Worm (Caenorhabditis elegans) whole organism, midembryonic: Measurements from ENCODE around the gene idpa-1.

Experiments used
- T22C8.4 ChIP-seq: fragments of 200-800 bp; sonication (Bioruptor generic); IDR thresholded peaks from 2 replicates; pipeline ENCODE4 v1.3.6; 2022; ENCODE audit warnings: missing genetic modification characterization, missing compliant biosample characterization
- cog-1 ChIP-seq: sonication (generic microtip); optimal IDR thresholded peaks from 2 replicates; lab custom pipeline; 2016; ENCODE audit warnings: missing genetic modification characterization, missing compliant biosample characterization
- flt-1 ChIP-seq: fragments of 200-800 bp; sonication (Bioruptor generic); IDR thresholded peaks from 2 replicates; pipeline ENCODE4 v1.3.6; 2022; ENCODE audit warnings: missing genetic modification characterization, missing compliant biosample characterization
- klf-2 ChIP-seq: fragments of 200-800 bp; sonication (Bioruptor generic); conservative IDR thresholded peaks from 2 replicates; pipeline ENCODE4 v1.3.6; 2022; ENCODE audit warnings: missing genetic modification reagents, missing genetic modification characterization, missing compliant biosample characterization
- med-1 ChIP-seq: sonication (generic microtip); optimal IDR thresholded peaks from 2 replicates; lab custom pipeline; 2017; ENCODE audit warnings: missing genetic modification characterization, mild to moderate bottlenecking, missing compliant biosample characterization, antibody characterized with exemption, missing genetic modification reagents; ENCODE audit not compliant: insufficient read depth
- tab-1 ChIP-seq: fragments of 200-800 bp; sonication (Bioruptor generic); IDR thresholded peaks from 2 replicates; pipeline ENCODE4 v1.3.6; 2022; ENCODE audit warnings: missing genetic modification characterization, missing compliant biosample characterization
- ztf-23 ChIP-seq: fragments of 200-800 bp; sonication (Bioruptor generic); IDR thresholded peaks from 2 replicates; pipeline ENCODE4 v1.3.6; 2022; ENCODE audit warnings: missing genetic modification reagents, missing genetic modification characterization, missing compliant biosample characterization

DNA sequence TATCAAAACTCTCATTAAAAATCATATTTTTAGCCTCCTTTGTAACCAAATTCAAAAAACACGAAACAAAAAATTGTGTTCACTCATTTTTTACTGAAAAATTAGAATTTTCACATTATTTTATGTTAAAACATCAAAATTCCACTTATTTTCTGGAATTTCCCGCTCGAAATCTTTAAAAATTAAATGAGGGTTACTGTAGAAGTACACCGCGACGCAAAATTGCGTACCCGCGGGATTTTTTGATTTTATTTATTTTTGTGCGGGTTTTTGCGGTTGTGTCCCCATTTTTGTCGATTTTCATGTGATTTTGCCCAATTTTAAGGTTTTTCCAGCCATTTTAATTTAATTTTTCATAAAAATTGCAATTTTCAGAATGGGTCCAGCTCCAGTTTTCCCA lies 42.7 kb downstream of the idpa-1 start:
- TF ChIP-seq ztf-23 (GFP tag; lab: Robert Waterston, UW) (no peak), tab-1 (GFP tag; lab: Robert Waterston, UW) (no peak), flt-1 (GFP tag; lab: Robert Waterston, UW) (no peak), med-1 (GFP tag; lab: Kevin White, UChicago) (no peak), cog-1 (tag; lab: Kevin White, UChicago) (no peak), T22C8.4 (no peak), klf-2 (no peak)
